Fruit fly (Drosophila melanogaster) whole organism, adult: ENCODE measurements around the gene RpS3.

Experiments used
- CG11617 ChIP-seq: fragments of 200-800 bp; sonication (Bioruptor generic); optimal IDR thresholded peaks from 2 replicates; lab custom pipeline; 2017; ENCODE audit warnings: mild to moderate bottlenecking, missing biosample characterization, missing genetic modification reagents, missing genetic modification characterization
- CG14711 ChIP-seq: fragments of 200-800 bp; sonication (Bioruptor generic); optimal IDR thresholded peaks from 2 replicates; lab custom pipeline; 2018; ENCODE audit warnings: missing biosample characterization, mild to moderate bottlenecking, missing genetic modification characterization, moderate library complexity
- CG7045 ChIP-seq: fragments of 200-800 bp; sonication (Bioruptor generic); optimal IDR thresholded peaks from 2 replicates; lab custom pipeline; 2017; ENCODE audit warnings: missing biosample characterization, mild to moderate bottlenecking, missing genetic modification characterization
- Hr96 ChIP-seq: fragments of 200-800 bp; sonication (Bioruptor generic); optimal IDR thresholded peaks from 2 replicates; lab custom pipeline; 2016; ENCODE audit warnings: missing biosample characterization, missing genetic modification characterization
- Mnt ChIP-seq: fragments of 200-800 bp; sonication (Bioruptor generic); optimal IDR thresholded peaks from 2 replicates; lab custom pipeline; 2016; ENCODE audit warnings: missing biosample characterization, mild to moderate bottlenecking, missing genetic modification characterization
- cic ChIP-seq: fragments of 200-800 bp; sonication (Bioruptor generic); optimal IDR thresholded peaks from 2 replicates; lab custom pipeline; 2017; ENCODE audit warnings: missing biosample characterization, mild to moderate bottlenecking, missing genetic modification characterization, moderate library complexity

DNA sequence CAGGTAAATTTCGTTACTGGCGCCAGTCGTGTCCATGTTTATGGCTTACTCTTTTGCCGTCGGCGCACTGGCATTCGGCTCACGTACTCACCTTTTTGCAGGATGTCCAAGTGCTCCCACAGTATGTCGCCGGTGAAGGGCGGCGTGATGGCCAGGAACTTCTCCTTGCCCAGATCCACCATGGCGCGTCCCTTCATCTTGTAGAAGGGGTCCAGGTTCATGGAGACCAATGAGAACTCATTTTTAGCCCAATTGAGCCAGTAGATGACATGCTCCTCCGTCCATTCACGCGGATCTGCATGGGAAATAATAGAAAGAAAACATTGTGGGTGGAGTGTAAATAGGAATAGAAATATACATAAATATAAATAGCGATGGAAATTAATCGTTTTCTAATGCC lies 45.8 kb upstream of the RpS3 start:
- no peak for TF ChIP-seq CG14711 (tag; lab: Kevin White, UChicago)
- no peak for TF ChIP-seq Hr96
- no peak for TF ChIP-seq CG7045
- no peak for TF ChIP-seq CG11617
- TF ChIP-seq cic (GFP tag; lab: Kevin White, UChicago) = no peak
- no peak for TF ChIP-seq Mnt (GFP tag; lab: Kevin White, UChicago)
